Worm (Caenorhabditis elegans) whole organism, midembryonic: Measurements from ENCODE around the gene K01D12.20.

Experiments used
- T22C8.4 ChIP-seq: fragments of 200-800 bp; sonication (Bioruptor generic); IDR thresholded peaks from 2 replicates; pipeline ENCODE4 v1.3.6; 2022; ENCODE audit warnings: missing genetic modification characterization, missing compliant biosample characterization
- flt-1 ChIP-seq: fragments of 200-800 bp; sonication (Bioruptor generic); IDR thresholded peaks from 2 replicates; pipeline ENCODE4 v1.3.6; 2022; ENCODE audit warnings: missing genetic modification characterization, missing compliant biosample characterization
- klf-2 ChIP-seq: fragments of 200-800 bp; sonication (Bioruptor generic); conservative IDR thresholded peaks from 2 replicates; pipeline ENCODE4 v1.3.6; 2022; ENCODE audit warnings: missing genetic modification reagents, missing genetic modification characterization, missing compliant biosample characterization
- med-1 ChIP-seq: sonication (generic microtip); optimal IDR thresholded peaks from 2 replicates; lab custom pipeline; 2017; ENCODE audit warnings: missing genetic modification characterization, mild to moderate bottlenecking, missing compliant biosample characterization, antibody characterized with exemption, missing genetic modification reagents; ENCODE audit not compliant: insufficient read depth
- ref-1 ChIP-seq: fragments of 200-800 bp; sonication (Bioruptor generic); conservative IDR thresholded peaks from 2 replicates; pipeline ENCODE4 v1.3.6; 2022; ENCODE audit warnings: missing genetic modification reagents, missing genetic modification characterization, missing compliant biosample characterization
- tab-1 ChIP-seq: fragments of 200-800 bp; sonication (Bioruptor generic); IDR thresholded peaks from 2 replicates; pipeline ENCODE4 v1.3.6; 2022; ENCODE audit warnings: missing genetic modification characterization, missing compliant biosample characterization
- ztf-23 ChIP-seq: fragments of 200-800 bp; sonication (Bioruptor generic); IDR thresholded peaks from 2 replicates; pipeline ENCODE4 v1.3.6; 2022; ENCODE audit warnings: missing genetic modification reagents, missing genetic modification characterization, missing compliant biosample characterization
- ztf-29 ChIP-seq: fragments of 200-800 bp; sonication (Bioruptor generic); IDR thresholded peaks from 2 replicates; pipeline ENCODE4 v1.3.6; 2022; ENCODE audit warnings: missing genetic modification reagents, missing genetic modification characterization, missing compliant biosample characterization

DNA sequence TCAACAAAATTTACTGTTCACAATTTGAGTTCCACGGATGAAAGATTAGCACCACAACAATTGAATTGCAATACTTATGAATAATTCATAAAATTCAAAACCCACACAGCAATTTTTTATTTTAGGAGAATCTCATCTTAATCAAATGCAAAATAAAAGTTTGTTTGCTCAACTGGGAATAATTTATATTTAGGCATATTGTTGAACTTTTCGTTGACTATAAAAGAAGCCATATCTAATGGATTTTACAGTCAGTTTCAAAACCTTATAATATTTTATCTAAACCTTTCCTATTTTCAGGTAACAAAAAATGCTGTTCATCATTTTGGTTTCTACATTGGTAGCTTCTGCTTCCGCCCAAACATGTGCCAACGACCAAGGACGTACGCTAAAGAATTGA is 17.7 kb upstream of the K01D12.20 start, which contains the start of gene C54D10.3:
- TF ChIP-seq T22C8.4 (GFP tag; lab: Robert Waterston, UW) (no peak), flt-1 (GFP tag; lab: Robert Waterston, UW) (no peak), ref-1 (GFP tag; lab: Robert Waterston, UW) (no peak), tab-1 (no peak), med-1 (no peak), ztf-29 (no peak), klf-2 (GFP tag; lab: Robert Waterston, UW) (no peak), ztf-23 (GFP tag; lab: Robert Waterston, UW) (no peak)
